Worm (Caenorhabditis elegans) whole organism, L1 larva: Measurements from ENCODE around the gene gldi-2.

Experiments used
- C16A3.4 ChIP-seq: fragments of 150-350 bp; optimal IDR thresholded peaks from 2 replicates; lab custom pipeline; 2014; ENCODE audit warnings: missing biosample characterization, missing genetic modification characterization
- F16B12.6 ChIP-seq: fragments of 150-350 bp; optimal IDR thresholded peaks from 2 replicates; lab custom pipeline; 2014; ENCODE audit warnings: missing biosample characterization, missing genetic modification characterization
- Y116A8C.19 ChIP-seq: sonication (generic microtip); optimal IDR thresholded peaks from 2 replicates; lab custom pipeline; 2016; ENCODE audit warnings: missing compliant biosample characterization, missing genetic modification characterization, borderline replicate concordance
- aha-1 ChIP-seq: fragments of 150-350 bp; optimal IDR thresholded peaks from 2 replicates; lab custom pipeline; 2014; ENCODE audit warnings: missing biosample characterization, missing genetic modification characterization
- aly-2 ChIP-seq: fragments of 150-350 bp; optimal IDR thresholded peaks from 2 replicates; lab custom pipeline; 2014; ENCODE audit warnings: missing biosample characterization, missing genetic modification characterization
- ama-1 ChIP-seq: fragments of 150-350 bp; optimal IDR thresholded peaks from 2 replicates; lab custom pipeline; 2014
- blmp-1 ChIP-seq: fragments of 150-350 bp; optimal IDR thresholded peaks from 2 replicates; lab custom pipeline; 2014; ENCODE audit warnings: missing biosample characterization, missing genetic modification characterization
- ceh-63 ChIP-seq: fragments of 200-800 bp; sonication (Bioruptor generic); optimal IDR thresholded peaks from 2 replicates; lab custom pipeline; 2018; ENCODE audit warnings: mild to moderate bottlenecking, missing genetic modification characterization, missing compliant biosample characterization
- ceh-82 ChIP-seq, 3 experiments: fragments of 150-350 bp in 1 of 3; sonication (generic microtip) in 2 of 3; optimal IDR thresholded peaks; 2 replicates each; lab custom pipeline; 2014 to 2017; ENCODE audit warnings: missing biosample characterization in 3 of 3, missing genetic modification characterization in 3 of 3
- ceh-88 ChIP-seq: fragments of 200-800 bp; sonication (Bioruptor generic); IDR thresholded peaks from 2 replicates; pipeline ENCODE4 v1.3.6; 2022; ENCODE audit warnings: missing genetic modification characterization, missing compliant biosample characterization
- ces-1 ChIP-seq: fragments of 150-350 bp; optimal IDR thresholded peaks from 2 replicates; lab custom pipeline; 2014; ENCODE audit warnings: missing biosample characterization, missing genetic modification reagents, missing genetic modification characterization
- dpl-1 ChIP-seq, 3 experiments: fragments of 150-350 bp in 2 of 3; sonication (generic microtip) in 1 of 3; optimal IDR thresholded peaks; 2 replicates each; lab custom pipeline; 2014 to 2017; ENCODE audit warnings: missing biosample characterization in 3 of 3, missing genetic modification characterization in 3 of 3, missing genetic modification reagents in 3 of 3
- dsc-1 ChIP-seq: sonication (generic microtip); optimal IDR thresholded peaks from 2 replicates; lab custom pipeline; 2016; ENCODE audit warnings: mild to moderate bottlenecking, missing genetic modification characterization, missing compliant biosample characterization
- efl-1 ChIP-seq, 4 experiments: fragments of 150-350 bp; optimal IDR thresholded peaks in 3 of 4; peaks in 1 of 4; 1 replicate in 1 of 4; 2 replicates in 3 of 4; lab custom pipeline; 2014; ENCODE audit warnings: missing biosample characterization in 2 of 4, missing genetic modification characterization in 2 of 4, missing genetic modification reagents in 2 of 4
- efl-3 ChIP-seq: fragments of 200-800 bp; sonication (Bioruptor generic); optimal IDR thresholded peaks from 2 replicates; lab custom pipeline; 2018; ENCODE audit warnings: mild to moderate bottlenecking, missing genetic modification characterization, missing compliant biosample characterization
- egl-27 ChIP-seq, 2 experiments: fragments of 150-350 bp in 1 of 2; sonication (generic microtip); optimal IDR thresholded peaks; 3 replicates each; lab custom pipeline; 2017 to 2018; ENCODE audit warnings: missing biosample characterization in 2 of 2, missing genetic modification characterization in 2 of 2, missing genetic modification reagents in 2 of 2
- elt-2 ChIP-seq: sonication (generic microtip); optimal IDR thresholded peaks from 2 replicates; lab custom pipeline; 2016; ENCODE audit warnings: missing genetic modification characterization, mild to moderate bottlenecking, inconsistent platforms, missing compliant biosample characterization, missing genetic modification reagents
- elt-3 ChIP-seq, 6 experiments: fragments of 150-350 bp in 1 of 6; sonication (generic microtip); optimal IDR thresholded peaks; 2 replicates each; lab custom pipeline; 2017 to 2018; ENCODE audit warnings: missing biosample characterization in 6 of 6, missing genetic modification characterization in 6 of 6, inconsistent platforms in 1 of 6
- fkh-8 ChIP-seq: sonication (generic microtip); optimal IDR thresholded peaks from 2 replicates; lab custom pipeline; 2016; ENCODE audit warnings: mild to moderate bottlenecking, missing genetic modification characterization, missing compliant biosample characterization
- fos-1 ChIP-seq: fragments of 150-350 bp; optimal IDR thresholded peaks from 2 replicates; lab custom pipeline; 2014; ENCODE audit warnings: missing biosample characterization, missing genetic modification characterization
- hlh-17 ChIP-seq: fragments of 200-800 bp; sonication (Bioruptor generic); optimal IDR thresholded peaks from 2 replicates; lab custom pipeline; 2018; ENCODE audit warnings: missing genetic modification characterization, mild to moderate bottlenecking, missing compliant biosample characterization, moderate library complexity, borderline replicate concordance
- irx-1 ChIP-seq: sonication (generic microtip); optimal IDR thresholded peaks from 2 replicates; lab custom pipeline; 2016; ENCODE audit warnings: missing genetic modification characterization, missing compliant biosample characterization
- jun-1 ChIP-seq: fragments of 150-350 bp; optimal IDR thresholded peaks from 2 replicates; lab custom pipeline; 2014; ENCODE audit warnings: missing biosample characterization, missing genetic modification reagents, missing genetic modification characterization
- lin-14 ChIP-seq: fragments of 200-800 bp; sonication (Bioruptor generic); optimal IDR thresholded peaks from 2 replicates; lab custom pipeline; 2018; ENCODE audit warnings: mild to moderate bottlenecking, missing genetic modification characterization, moderate library complexity, missing compliant biosample characterization
- lin-35 ChIP-seq, 2 experiments: fragments of 150-350 bp; optimal IDR thresholded peaks; 2 replicates each; lab custom pipeline; 2014; ENCODE audit warnings: missing biosample characterization in 2 of 2, missing genetic modification characterization in 2 of 2, missing genetic modification reagents in 2 of 2
- lir-3 ChIP-seq: sonication (generic microtip); optimal IDR thresholded peaks from 2 replicates; lab custom pipeline; 2016; ENCODE audit warnings: mild to moderate bottlenecking, missing genetic modification characterization, moderate library complexity, missing compliant biosample characterization; ENCODE audit not compliant: poor library complexity
- lsy-2 ChIP-seq, 2 experiments: fragments of 150-350 bp; optimal IDR thresholded peaks; 2 replicates each; lab custom pipeline; 2014; ENCODE audit warnings: missing biosample characterization in 2 of 2, missing genetic modification characterization in 2 of 2
- mdl-1 ChIP-seq, 2 experiments: fragments of 150-350 bp; optimal IDR thresholded peaks; 2 replicates each; lab custom pipeline; 2014 to 2017; ENCODE audit warnings: missing biosample characterization in 2 of 2, missing genetic modification characterization in 2 of 2, inconsistent platforms in 1 of 2
- mep-1 ChIP-seq: fragments of 150-350 bp; optimal IDR thresholded peaks from 2 replicates; lab custom pipeline; 2014; ENCODE audit warnings: missing biosample characterization, missing genetic modification characterization
- nhr-19 ChIP-seq: fragments of 200-800 bp; sonication (Bioruptor generic); conservative IDR thresholded peaks from 2 replicates; pipeline ENCODE4 v1.3.6; 2022; ENCODE audit warnings: missing genetic modification characterization, missing compliant biosample characterization
- nhr-20 ChIP-seq: sonication (generic microtip); optimal IDR thresholded peaks from 2 replicates; lab custom pipeline; 2016; ENCODE audit warnings: mild to moderate bottlenecking, missing genetic modification characterization, missing compliant biosample characterization
- nhr-28 ChIP-seq: fragments of 150-350 bp; optimal IDR thresholded peaks from 2 replicates; lab custom pipeline; 2014; ENCODE audit warnings: missing biosample characterization, missing genetic modification characterization
- nhr-71 ChIP-seq: sonication (generic microtip); optimal IDR thresholded peaks from 2 replicates; lab custom pipeline; 2016; ENCODE audit warnings: mild to moderate bottlenecking, missing genetic modification characterization, moderate library complexity, missing compliant biosample characterization
- nhr-84 ChIP-seq: sonication (generic microtip); optimal IDR thresholded peaks from 2 replicates; lab custom pipeline; 2017; ENCODE audit warnings: missing biosample characterization, missing genetic modification characterization
- nhr-85 ChIP-seq: sonication (generic microtip); peaks from one replicate; lab custom pipeline; 2016; ENCODE audit warnings: missing genetic modification characterization, inconsistent platforms, missing compliant biosample characterization
- nhr-90 ChIP-seq: sonication (generic microtip); optimal IDR thresholded peaks from 2 replicates; lab custom pipeline; 2016; ENCODE audit warnings: mild to moderate bottlenecking, missing genetic modification characterization, missing compliant biosample characterization; ENCODE audit not compliant: poor library complexity
- pag-3 ChIP-seq: sonication (generic microtip); optimal IDR thresholded peaks from 2 replicates; lab custom pipeline; 2017; ENCODE audit warnings: missing genetic modification characterization, mild to moderate bottlenecking, missing compliant biosample characterization, antibody characterized with exemption, borderline replicate concordance; ENCODE audit not compliant: insufficient read depth
- rnt-1 ChIP-seq: sonication (generic microtip); optimal IDR thresholded peaks from 2 replicates; lab custom pipeline; 2016; ENCODE audit warnings: mild to moderate bottlenecking, missing genetic modification characterization, moderate library complexity, missing compliant biosample characterization
- skn-1 ChIP-seq: fragments of 150-350 bp; optimal IDR thresholded peaks from 2 replicates; lab custom pipeline; 2014; ENCODE audit warnings: missing biosample characterization, missing genetic modification characterization
- snpc-4 ChIP-seq: fragments of 150-350 bp; optimal IDR thresholded peaks from 2 replicates; lab custom pipeline; 2014; ENCODE audit warnings: missing biosample characterization, missing genetic modification characterization
- snu-23 ChIP-seq: sonication (generic microtip); optimal IDR thresholded peaks from 2 replicates; lab custom pipeline; 2016; ENCODE audit warnings: missing genetic modification characterization, missing compliant biosample characterization
- sup-37 ChIP-seq: fragments of 200-800 bp; sonication (Bioruptor generic); optimal IDR thresholded peaks from 2 replicates; lab custom pipeline; 2018; ENCODE audit warnings: mild to moderate bottlenecking, missing genetic modification characterization, missing compliant biosample characterization
- swsn-7 ChIP-seq: sonication (generic microtip); optimal IDR thresholded peaks from 2 replicates; lab custom pipeline; 2016; ENCODE audit warnings: missing genetic modification characterization, missing compliant biosample characterization
- tbx-2 ChIP-seq: sonication (generic microtip); optimal IDR thresholded peaks from 2 replicates; lab custom pipeline; 2016; ENCODE audit warnings: missing genetic modification characterization, missing compliant biosample characterization
- unc-130 ChIP-seq: fragments of 150-350 bp; optimal IDR thresholded peaks from 2 replicates; lab custom pipeline; 2017; ENCODE audit warnings: missing biosample characterization, missing genetic modification characterization, inconsistent platforms
- unc-62 ChIP-seq: fragments of 150-350 bp; optimal IDR thresholded peaks from 2 replicates; lab custom pipeline; 2014; ENCODE audit warnings: missing biosample characterization, missing genetic modification reagents, missing genetic modification characterization
- zag-1 ChIP-seq: fragments of 150-350 bp; optimal IDR thresholded peaks from 2 replicates; lab custom pipeline; 2014; ENCODE audit warnings: missing biosample characterization, missing genetic modification characterization

The gldi-2 gene

ce11 chrII:6825732-6826131 is 42.5 kb downstream of the gldi-2 start (continued):
- TF ChIP-seq sup-37 (no peak), F16B12.6 (tag; lab: Kevin White, UChicago) (no peak), lin-14 (peak; percentile 77), nhr-85 (peak; percentile 89), ces-1 (no peak), dpl-1 (GFP tag; optimal IDR thresholded peaks at IDR 0.05; lab: Kevin White, UChicago) (no peak), ama-1 (no peak), lir-3 (no peak), fkh-8 (peak; percentile 8), ceh-63 (no peak), ceh-88 (no peak), hlh-17 (GFP tag; lab: Kevin White, UChicago) (no peak), swsn-7 (tag; lab: Kevin White, UChicago) (no peak), dsc-1 (peak; percentile 83), aly-2 (tag; lab: Kevin White, UChicago) (no peak), nhr-28 (no peak), snu-23 (GFP tag; lab: Kevin White, UChicago) (peak; percentile 14), nhr-84 (tag; lab: Kevin White, UChicago) (no peak), blmp-1 (tag; lab: Kevin White, UChicago) (peak; percentile 88), efl-3 (GFP tag; lab: Kevin White, UChicago) (no peak), unc-62 (no peak), pag-3 (tag; lab: Kevin White, UChicago) (no peak), irx-1 (tag; lab: Kevin White, UChicago) (peak; percentile 6), zag-1 (tag; lab: Kevin White, UChicago) (no peak), nhr-90 (tag; lab: Kevin White, UChicago) (no peak), jun-1 (tag; lab: Kevin White, UChicago) (no peak), egl-27 (tag; optimal IDR thresholded peaks at IDR 0.05; lab: Kevin White, UChicago) (peak in 1 of 2 experiments; percentile 70), aha-1 (tag; lab: Kevin White, UChicago) (no peak), snpc-4 (tag; lab: Kevin White, UChicago) (no peak)

ce11 chrII:6826726-6827125 is 43.5 kb downstream of the gldi-2 start:
- TF ChIP-seq mep-1 (tag; lab: Kevin White, UChicago) (peak; percentile 23), mdl-1 (tag; optimal IDR thresholded peaks at IDR 0.05; lab: Kevin White, UChicago) (peak in 1 of 2 experiments; percentile 16), lir-3 (peak; percentile 10), lin-35 (GFP tag; optimal IDR thresholded peaks at IDR 0.05; lab: Kevin White, UChicago) (peak; percentile 11 to 19), rnt-1 (peak; percentile 35), tbx-2 (tag; lab: Kevin White, UChicago) (peak; percentile 25), fos-1 (tag; lab: Kevin White, UChicago) (no peak), blmp-1 (tag; lab: Kevin White, UChicago) (peak; percentile 99), nhr-19 (peak; percentile 36; the same call in 1 of the 2 replicates), lsy-2 (tag; optimal IDR thresholded peaks at IDR 0.05; lab: Kevin White, UChicago) (peak in 1 of 2 experiments; percentile 62), nhr-20 (tag; lab: Kevin White, UChicago) (peak; percentile 60), unc-130 (peak; percentile 74), nhr-71 (tag; lab: Kevin White, UChicago) (peak; percentile 51), efl-1 (optimal IDR thresholded peaks at IDR 0.05; lab: Kevin White, UChicago) (no peak), efl-1 (GFP tag; optimal IDR thresholded peaks at IDR 0.05 in 1 of 2; lab: Kevin White, UChicago) (peak in 1 of 2 experiments; percentile 91), ceh-82 (tag; optimal IDR thresholded peaks at IDR 0.05; lab: Kevin White, UChicago) (peak in 1 of 3 experiments; percentile 22), Y116A8C.19 (tag; lab: Kevin White, UChicago) (no peak), elt-2 (no peak), C16A3.4 (tag; lab: Kevin White, UChicago) (no peak), elt-3 (tag; optimal IDR thresholded peaks at IDR 0.05; lab: Kevin White, UChicago) (peak in 1 of 6 experiments; percentile 69), lin-14 (peak; percentile 76), nhr-85 (peak; percentile 51), snu-23 (GFP tag; lab: Kevin White, UChicago) (peak; percentile 33), dsc-1 (no peak), pag-3 (tag; lab: Kevin White, UChicago) (no peak), skn-1 (tag; lab: Kevin White, UChicago) (peak; percentile 23)
